Fruit fly (Drosophila melanogaster) Kc167 (cell line): ENCODE measurements around the gene jvl.

Experiments
- Myc ChIP-seq: fragments of >200 bp; optimal IDR thresholded peaks from 2 replicates; lab custom pipeline; 2017; ENCODE audit warnings: missing external identifiers
- Sin3A ChIP-seq: fragments of >200 bp; optimal IDR thresholded peaks from 2 replicates; lab custom pipeline; 2018; ENCODE audit warnings: missing external identifiers
- h ChIP-seq: fragments of >200 bp; optimal IDR thresholded peaks from 3 replicates; lab custom pipeline; 2018; ENCODE audit warnings: missing external identifiers
- insv ChIP-seq: fragments of >200 bp; optimal IDR thresholded peaks from 3 replicates; lab custom pipeline; 2018; ENCODE audit warnings: missing external identifiers
- psq ChIP-seq: fragments of >200 bp; optimal IDR thresholded peaks from 2 replicates; lab custom pipeline; 2017; ENCODE audit warnings: missing external identifiers
- ttk ChIP-seq: sonication (Bioruptor generic); optimal IDR thresholded peaks from 2 replicates; lab custom pipeline; 2017; ENCODE audit warnings: missing external identifiers

The jvl gene

DNA sequence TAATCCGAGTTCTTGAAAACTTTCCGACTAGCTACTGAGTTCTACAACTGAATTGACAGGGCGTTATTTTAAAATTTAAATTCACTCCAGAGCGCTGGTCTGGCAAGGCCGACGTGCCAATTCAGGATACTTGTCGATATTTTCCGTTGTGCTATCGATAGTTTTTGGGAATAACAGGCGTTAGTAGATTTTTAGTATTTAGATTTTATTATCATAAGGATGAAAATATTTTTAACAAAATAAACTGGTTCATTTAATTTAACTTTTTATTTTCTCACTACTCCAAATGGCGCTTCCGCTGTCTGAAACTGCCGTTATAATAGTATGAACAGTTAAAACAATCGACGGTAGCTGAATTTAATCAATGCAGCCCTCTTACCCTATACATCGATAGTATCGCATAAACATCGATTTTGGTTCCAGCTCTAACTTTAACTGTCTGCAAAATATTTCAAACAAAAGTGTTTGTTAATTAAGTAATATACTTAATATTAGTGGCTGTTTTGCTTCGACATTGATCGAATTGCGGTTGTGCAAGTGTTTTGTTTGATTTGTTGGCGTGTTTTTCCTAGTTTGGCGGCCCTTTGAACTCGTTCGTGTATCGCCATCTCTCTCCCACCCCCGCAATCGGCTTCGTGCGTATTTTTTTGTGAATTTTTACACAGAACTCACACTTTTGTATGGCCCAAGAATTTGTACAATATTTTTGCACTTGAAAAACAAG is at the start of gene jvl, which contains the start of gene eff:
Gene jvl, plus strand, starts transcription at position 391 of the 724 bp plus-strand sequence.
Gene eff, minus strand, starts transcription at position 128 of the 724 bp plus-strand sequence.
- TF ChIP-seq psq (lab: Kevin White, UChicago) (no peak), Sin3A (no peak), Myc (lab: Kevin White, UChicago) (no peak), ttk (lab: Kevin White, UChicago) (no peak), h (no peak), insv (no peak)

DNA sequence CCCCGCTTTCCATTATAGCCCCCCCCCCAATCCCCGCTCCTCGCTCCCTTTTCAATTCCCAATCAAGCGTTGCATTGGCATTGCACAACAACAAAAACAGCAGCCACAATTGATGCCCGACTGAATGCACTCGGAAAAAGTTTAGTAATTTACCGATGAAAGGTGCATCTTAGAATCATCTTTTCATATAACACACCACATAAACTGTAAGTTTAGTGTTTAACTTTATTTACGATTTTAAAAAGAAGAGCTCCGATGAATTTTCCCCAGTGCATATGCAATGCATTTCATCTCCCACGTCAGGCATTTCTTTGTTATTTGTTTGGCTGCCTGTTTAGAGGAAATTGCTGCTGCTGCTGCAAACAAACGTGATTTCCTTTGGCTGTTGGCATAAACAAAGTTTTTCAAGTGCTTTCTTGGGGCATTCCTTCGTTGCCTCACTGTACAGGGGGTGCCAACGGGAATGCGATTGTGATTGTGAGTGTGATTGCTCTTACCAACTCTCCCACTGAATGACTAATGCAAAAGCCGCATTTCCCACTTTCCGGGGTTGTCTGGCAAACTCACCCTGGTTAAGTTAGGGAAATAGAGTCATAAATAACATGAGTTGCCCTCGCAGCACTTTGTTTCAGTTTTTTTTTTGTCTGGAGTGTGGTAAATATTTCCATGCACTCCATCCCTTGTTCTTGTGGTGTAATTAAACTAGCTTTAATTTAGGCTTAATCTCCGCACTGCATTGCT is 49.0 kb upstream of the jvl start:
- TF ChIP-seq h (no peak), psq (lab: Kevin White, UChicago) (no peak), Myc (lab: Kevin White, UChicago) (no peak), insv (no peak)

DNA sequence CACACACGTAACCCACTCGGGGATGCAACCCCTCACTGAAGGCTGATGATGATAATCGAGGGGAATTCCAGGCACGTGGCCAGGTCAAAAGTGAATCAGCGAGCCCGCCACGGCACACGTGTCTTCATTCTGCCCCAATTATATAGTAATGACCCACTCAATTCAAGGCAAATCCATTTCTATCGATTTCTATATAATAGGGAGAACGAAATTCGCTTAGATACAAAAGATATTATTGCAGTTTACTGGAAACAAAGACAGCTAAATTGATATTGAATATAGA is 48.5 kb upstream of the jvl start:
- TF ChIP-seq ttk (lab: Kevin White, UChicago) (no peak), Myc (lab: Kevin White, UChicago) (no peak), h (no peak), psq (lab: Kevin White, UChicago) (no peak), Sin3A (no peak), insv (no peak)

DNA sequence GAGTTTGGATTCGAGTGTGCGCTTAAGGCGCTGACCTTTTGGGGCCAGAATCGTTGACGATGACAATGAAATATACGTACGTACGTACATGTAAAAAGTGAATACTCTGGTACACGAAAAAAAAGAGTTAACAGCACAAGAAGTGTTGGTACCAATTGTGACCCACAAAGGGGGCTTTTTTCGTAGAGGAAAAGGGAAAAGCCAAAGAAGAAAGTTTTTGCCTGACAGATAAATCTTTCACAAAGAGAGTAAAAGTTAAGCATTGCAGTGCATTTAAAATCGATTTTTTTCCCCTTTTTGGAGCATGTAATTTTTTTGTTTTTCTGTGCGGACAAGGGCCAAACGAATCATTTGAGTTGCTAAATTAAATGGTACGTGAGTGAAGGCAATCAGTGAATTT is 46.8 kb upstream of the jvl start:
- TF ChIP-seq ttk (lab: Kevin White, UChicago), result no peak

DNA sequence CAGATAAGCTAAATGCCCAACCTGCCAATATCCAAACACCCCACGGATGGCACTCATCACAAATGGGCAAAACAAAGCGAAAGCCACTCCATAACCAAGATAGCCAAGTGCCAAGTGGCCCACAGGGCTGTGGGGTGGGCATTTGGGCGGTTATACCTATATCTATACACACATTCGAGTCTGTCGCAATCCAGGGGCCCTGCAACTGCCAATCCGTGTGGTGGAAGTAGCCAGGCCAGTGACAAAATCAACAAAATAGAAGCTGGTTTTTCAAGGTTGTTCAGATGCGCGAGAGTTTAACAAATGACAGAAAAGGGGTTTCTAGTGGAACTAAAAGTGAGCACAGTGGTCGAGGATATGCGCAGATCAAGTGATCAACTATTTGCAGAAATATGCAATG is 46.3 kb upstream of the jvl start:
- no peak for TF ChIP-seq h
- no peak for TF ChIP-seq ttk (lab: Kevin White, UChicago)
- TF ChIP-seq psq (lab: Kevin White, UChicago), result no peak
- no peak for TF ChIP-seq Myc (lab: Kevin White, UChicago)
- TF ChIP-seq insv, result no peak
- no peak for TF ChIP-seq Sin3A

DNA sequence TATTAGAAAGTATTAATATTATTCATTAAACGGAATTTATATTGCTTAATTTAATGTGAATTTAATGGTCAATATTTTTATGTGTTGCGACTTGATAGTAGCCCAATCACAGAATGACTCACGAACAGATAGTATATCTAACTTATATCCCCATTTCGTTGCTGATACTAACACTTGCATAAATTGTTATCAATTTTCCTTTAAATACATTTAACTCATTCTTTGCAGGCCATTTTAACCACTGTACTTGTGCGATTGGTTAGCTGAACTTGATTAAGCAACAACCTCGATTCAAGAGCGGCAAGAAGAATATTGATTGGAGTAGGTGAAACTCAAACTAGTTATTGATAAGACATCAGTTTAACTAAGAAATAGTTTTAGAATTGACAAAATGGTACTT is 45.7 kb upstream of the jvl start:
- TF ChIP-seq h (no peak), Myc (lab: Kevin White, UChicago) (no peak), ttk (lab: Kevin White, UChicago) (no peak), insv (no peak), psq (lab: Kevin White, UChicago) (no peak), Sin3A (no peak)

DNA sequence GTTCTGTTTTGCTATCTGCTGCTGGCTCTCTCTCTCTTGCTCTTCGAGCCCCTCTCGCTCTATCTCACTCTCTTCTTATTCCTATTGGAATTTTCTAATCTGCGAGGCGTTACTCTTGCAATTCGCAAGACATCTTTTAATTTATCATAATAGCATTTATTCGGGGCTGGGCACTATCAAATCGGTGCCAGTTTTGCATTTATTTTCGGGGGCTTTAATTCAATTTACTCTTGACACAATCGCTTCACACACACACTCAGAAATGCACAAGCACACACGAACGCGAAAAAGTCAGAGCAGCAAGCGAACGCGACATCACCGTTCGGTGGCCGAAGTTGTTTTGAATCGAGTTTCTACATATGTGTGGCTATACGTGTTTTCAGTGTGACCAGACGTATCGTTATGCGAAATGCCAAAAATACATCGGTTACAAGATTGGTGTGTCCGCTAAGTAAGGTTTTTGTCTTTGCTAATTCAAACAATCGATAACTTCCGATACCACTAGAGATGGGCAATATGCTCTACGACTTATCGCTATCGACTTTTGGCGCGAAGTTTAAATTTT is 44.4 kb upstream of the jvl start, which contains the start of gene Meltrin:
Gene Meltrin, minus strand, starts transcription at position 344 of the 565 bp plus-strand sequence.
- TF ChIP-seq h, result no peak
- TF ChIP-seq Sin3A, result no peak
- TF ChIP-seq insv, result no peak
- TF ChIP-seq ttk (lab: Kevin White, UChicago), result no peak
- TF ChIP-seq Myc (lab: Kevin White, UChicago), result no peak
- TF ChIP-seq psq (lab: Kevin White, UChicago), result no peak

DNA sequence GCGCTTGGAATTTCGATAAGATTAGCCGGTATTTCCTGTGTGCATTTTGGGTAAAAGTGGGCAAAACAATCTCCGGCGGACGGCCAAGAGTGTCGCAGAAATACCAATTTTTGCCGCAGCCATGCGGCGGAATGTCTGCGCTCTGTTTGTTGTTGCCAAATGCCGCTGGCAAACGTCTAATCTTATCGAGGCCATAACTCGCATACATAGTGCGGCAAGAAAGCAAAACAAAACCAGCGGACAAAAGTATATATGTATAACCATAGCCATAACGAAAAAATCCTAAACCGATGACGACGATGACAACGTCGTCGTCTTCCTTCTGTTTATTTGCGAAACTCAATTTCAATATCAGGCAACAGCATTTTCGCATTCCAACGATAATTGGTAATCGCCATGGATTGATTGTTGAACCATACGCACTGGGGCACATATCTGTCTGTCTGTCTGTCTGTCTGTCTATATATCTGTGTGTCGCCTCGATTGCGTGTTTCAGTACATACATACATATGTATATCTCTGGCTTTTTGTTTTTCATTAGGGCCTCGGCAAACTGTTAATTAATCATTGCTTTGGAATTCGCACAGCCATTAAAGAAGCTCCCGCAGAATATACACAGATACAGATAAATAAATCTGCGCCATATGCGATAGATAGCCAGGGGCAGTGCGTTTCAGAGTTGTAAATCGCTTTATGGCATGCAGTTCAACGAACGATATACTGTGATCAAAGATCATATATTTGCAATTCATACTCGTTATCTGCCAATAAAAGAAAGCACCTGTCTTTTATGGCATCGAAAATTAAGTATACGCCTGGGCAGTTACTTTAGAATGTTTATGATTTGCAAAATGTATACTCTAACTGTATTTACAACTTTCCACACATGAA is 37.8 kb upstream of the jvl start:
- TF ChIP-seq insv (no peak), Sin3A (no peak), psq (lab: Kevin White, UChicago) (no peak), h (no peak), ttk (lab: Kevin White, UChicago) (no peak), Myc (lab: Kevin White, UChicago) (no peak)

DNA sequence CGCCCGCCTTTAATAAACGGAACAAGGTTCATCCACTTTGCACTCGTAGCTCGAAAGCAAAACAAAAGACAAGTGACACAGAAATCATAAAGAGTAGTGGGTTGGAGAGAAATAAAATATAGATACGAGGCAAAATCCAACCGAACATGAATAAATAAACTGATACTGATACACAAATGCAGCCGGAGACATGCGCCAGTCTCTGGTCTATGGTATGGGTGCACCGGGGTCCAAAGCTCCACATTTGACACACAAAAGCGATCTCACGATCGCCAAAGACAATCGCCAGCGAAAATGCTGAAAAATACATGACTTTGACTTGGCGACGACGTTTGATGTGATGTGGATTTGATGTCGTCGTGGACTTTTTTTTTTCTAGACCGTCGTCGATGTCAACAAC is 36.1 kb upstream of the jvl start:
- TF ChIP-seq h (no peak), ttk (lab: Kevin White, UChicago) (no peak), Myc (lab: Kevin White, UChicago) (no peak), psq (lab: Kevin White, UChicago) (no peak), Sin3A (no peak), insv (no peak)

DNA sequence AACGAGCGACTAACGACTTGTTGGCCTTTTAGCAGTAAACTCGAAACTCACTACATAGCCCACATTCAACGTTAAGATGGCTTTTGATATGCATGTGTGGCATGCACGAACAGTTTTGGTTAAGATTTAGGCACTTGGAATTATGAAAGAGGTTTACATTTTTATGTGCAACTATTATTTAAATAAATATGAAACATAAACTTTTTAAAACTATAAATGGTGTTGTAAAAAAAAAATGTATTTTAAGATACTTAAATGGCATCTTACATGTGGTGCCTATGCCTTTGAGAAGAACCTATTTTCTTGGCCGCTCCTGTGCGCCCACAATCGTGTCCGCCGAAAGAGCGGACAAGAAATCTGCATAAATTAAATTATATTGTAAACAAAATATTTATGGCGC is 35.0 kb upstream of the jvl start:
- no peak for TF ChIP-seq ttk (lab: Kevin White, UChicago)
- TF ChIP-seq h, result no peak
- no peak for TF ChIP-seq Sin3A
- TF ChIP-seq Myc (lab: Kevin White, UChicago), result no peak
- no peak for TF ChIP-seq psq (lab: Kevin White, UChicago)
- no peak for TF ChIP-seq insv

DNA sequence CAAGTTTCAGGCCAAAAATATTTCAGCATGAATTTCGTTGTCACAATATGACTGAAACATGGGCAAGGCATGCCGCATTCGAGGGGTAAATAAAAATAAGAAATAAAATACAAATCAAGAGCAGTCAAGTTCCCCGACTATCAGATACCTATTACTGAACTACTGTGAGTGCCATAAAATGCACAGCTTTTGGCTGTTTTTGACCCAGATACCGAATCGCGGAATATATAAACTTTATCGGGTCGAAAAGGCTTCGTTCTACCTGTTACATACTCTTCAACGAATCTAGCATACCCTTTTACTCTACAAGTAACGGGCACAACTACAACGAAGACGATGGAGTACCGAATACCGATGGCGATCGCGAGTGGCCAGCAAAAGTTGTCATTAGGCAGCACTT is 34.5 kb upstream of the jvl start:
- TF ChIP-seq Sin3A, result no peak
- TF ChIP-seq h, result no peak
- TF ChIP-seq insv, result no peak
- TF ChIP-seq Myc (lab: Kevin White, UChicago), result no peak
- no peak for TF ChIP-seq psq (lab: Kevin White, UChicago)
- TF ChIP-seq ttk (lab: Kevin White, UChicago), result no peak
